Worm (Caenorhabditis elegans): ENCODE measurements around the gene sec-3.

Gene sec-3

ce11 chrX:3070322-3070721 lies 29.3 kb downstream of the sec-3 start, which contains the start of gene ceh-31:
TSS of gene ceh-31 (minus strand) at chrX:3070422.
- TF ChIP-seq tag-97 (GFP tag; IDR thresholded peaks at IDR 0.05) (no peak), cey-2 (tag; optimal IDR thresholded peaks at IDR 0.05; ENCODE audit: borderline replicate concordance, insufficient read depth) (no peak), D1046.2 (GFP tag; IDR thresholded peaks at IDR 0.05) (no peak), spr-1 (tag; optimal IDR thresholded peaks at IDR 0.05) (no peak), madf-9 (GFP tag; conservative IDR thresholded peaks at IDR 0.05) (no peak), Y75B8A.6 (GFP tag; IDR thresholded peaks at IDR 0.05) (no peak)

DNA sequence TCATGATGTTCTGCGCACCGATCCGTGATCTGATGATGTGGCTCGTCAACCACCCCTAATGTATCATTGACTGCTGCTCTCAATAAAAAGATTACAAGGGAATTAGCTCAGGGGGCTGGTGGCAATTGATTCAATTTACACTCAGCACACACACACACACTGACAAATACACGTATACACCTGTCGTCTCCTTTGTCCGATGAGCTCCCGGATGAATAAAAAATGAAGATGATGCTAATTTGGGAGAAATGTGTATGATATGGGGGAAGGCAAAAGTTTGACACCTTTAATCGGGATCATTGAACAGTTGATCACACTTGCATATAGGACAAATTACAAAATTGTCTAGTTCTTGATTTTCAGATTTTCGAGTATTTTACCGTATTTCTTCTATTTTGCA lies 32.6 kb downstream of the sec-3 start:
- TF ChIP-seq unc-62 (GFP tag; optimal IDR thresholded peaks at IDR 0.05 in 1 of 2) (peak in 1 of 2 experiments; percentile 98), unc-62 (tag; optimal IDR thresholded peaks at IDR 0.05) (no peak), ZK546.5 (tag; optimal IDR thresholded peaks at IDR 0.05) (no peak), fos-1 (tag; optimal IDR thresholded peaks at IDR 0.05) (no peak)

DNA sequence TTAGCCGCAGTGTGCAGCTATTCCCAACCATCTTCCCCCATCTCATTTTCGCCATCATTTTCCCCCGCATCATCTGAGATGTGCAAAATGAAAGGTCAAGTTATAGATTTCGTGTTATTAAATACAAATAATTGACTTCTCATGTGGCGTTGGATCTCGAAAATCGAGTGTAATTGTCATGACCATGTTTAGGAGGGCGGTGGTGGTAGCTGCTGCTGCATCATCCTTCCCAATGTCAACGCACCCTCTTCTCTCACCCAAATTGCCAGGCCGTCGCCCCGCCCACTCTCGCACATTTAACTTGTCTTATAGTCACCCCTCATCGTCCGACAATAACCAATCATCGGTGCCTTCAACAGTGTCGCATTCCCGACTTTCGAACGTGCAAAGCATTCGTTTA lies 36.4 kb downstream of the sec-3 start, which contains the start of gene ceh-30:
Gene ceh-30 (plus strand): TSS at position 301 of the 400 bp plus-strand sequence.
- no peak for TF ChIP-seq egl-43 (GFP tag; IDR thresholded peaks at IDR 0.05)
- peak; percentile 29; the same call in 1 of the 2 replicates for TF ChIP-seq set-16 (GFP tag; IDR thresholded peaks at IDR 0.05)

DNA sequence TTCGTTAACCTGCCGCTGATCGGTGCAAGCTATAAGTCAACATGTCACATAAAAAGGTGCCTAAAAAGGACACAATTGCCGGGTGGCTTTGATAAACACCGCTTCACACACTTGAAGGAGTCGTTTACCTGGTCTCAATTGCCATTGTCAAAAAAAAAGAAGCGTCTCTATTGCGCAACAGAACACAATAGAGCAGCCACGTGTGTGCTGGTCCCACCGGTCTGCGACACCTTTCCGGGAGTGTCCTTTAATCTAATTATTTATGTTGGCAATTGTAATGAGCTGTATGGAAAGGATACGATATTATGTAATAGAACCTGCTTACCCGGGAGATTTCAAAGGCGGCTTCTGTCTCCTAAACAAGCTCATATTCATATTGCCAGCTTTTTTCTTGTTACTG lies 38.0 kb downstream of the sec-3 start:
- TF ChIP-seq unc-39 (tag; optimal IDR thresholded peaks at IDR 0.05) (no peak), tag-97 (GFP tag; IDR thresholded peaks at IDR 0.05) (no peak), madf-5 (GFP tag; IDR thresholded peaks at IDR 0.05) (no peak), ztf-11 (tag; optimal IDR thresholded peaks at IDR 0.05) (no peak), snpc-4 (tag; optimal IDR thresholded peaks at IDR 0.05) (no peak), nhr-102 (tag; optimal IDR thresholded peaks at IDR 0.05) (no peak), lin-13 (GFP tag; optimal IDR thresholded peaks at IDR 0.05) (no peak), dmd-8 (GFP tag; IDR thresholded peaks at IDR 0.05) (no peak), mxl-2 (GFP tag; conservative IDR thresholded peaks at IDR 0.05) (no peak), nhr-76 (tag; optimal IDR thresholded peaks at IDR 0.05) (no peak), nhr-237 (tag; optimal IDR thresholded peaks at IDR 0.05) (no peak), daf-12 (tag; optimal IDR thresholded peaks at IDR 0.05) (no peak), nhr-48 (tag; optimal IDR thresholded peaks at IDR 0.05) (no peak), mep-1 (tag; optimal IDR thresholded peaks at IDR 0.05) (no peak), ctbp-1 (GFP tag; IDR thresholded peaks at IDR 0.05) (no peak), F37D6.2 (tag; optimal IDR thresholded peaks at IDR 0.05) (no peak), hlh-11 (tag; optimal IDR thresholded peaks at IDR 0.05) (no peak)

DNA sequence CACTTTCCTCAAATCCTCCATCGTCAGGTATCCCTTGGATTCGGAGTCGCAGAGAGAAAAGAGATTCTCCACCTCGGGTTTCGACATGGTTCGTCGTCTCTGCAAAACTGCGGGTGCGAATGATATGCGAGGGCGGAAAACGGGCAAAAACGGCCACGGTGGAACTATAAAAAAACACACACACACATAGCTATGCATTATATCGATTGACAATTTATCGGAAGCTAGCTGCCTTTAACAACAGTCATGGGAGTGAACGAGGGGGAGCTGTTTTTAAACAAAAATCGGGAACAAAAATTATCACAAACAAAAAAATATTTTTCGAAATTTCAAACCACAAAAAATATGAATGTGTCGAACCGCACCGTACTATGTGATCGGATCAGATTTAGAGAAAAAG lies 40.4 kb downstream of the sec-3 start, which contains the start of gene rsef-1:
Gene rsef-1 (minus strand): TSS at position 101 of the 400 bp plus-strand sequence.
- no peak for TF ChIP-seq F37D6.2 (tag; optimal IDR thresholded peaks at IDR 0.05)

DNA sequence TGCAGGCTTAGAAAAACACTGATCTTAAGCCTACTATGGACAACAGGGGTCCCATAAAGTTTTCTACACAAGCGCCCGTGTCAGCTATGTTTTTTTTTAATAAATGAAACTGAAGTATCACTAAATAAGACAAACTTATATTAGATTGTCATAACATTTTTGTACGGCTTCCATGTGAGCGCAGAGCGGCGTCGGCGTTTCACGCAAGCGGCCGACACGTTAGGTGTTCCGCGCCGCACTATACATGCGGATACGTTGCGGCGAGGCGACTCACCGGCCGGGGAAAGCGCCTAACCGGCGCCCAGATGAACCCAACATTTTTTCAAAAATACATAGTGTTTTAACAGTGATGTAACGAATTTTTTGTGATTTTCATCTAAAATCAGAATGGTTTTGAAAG lies 42.0 kb downstream of the sec-3 start:
- 0 out of 2 replicates have a peak, but pooled peaks have one; percentile 25 for TF ChIP-seq snpc-1.2 (GFP tag; IDR thresholded peaks at IDR 0.05)
- TF ChIP-seq sdz-12 (GFP tag; optimal IDR thresholded peaks at IDR 0.05): no peak
- no peak for TF ChIP-seq ceh-82 (tag; optimal IDR thresholded peaks at IDR 0.05)
- peak; percentile 46; the same call in 1 of the 2 replicates for TF ChIP-seq set-16 (GFP tag; IDR thresholded peaks at IDR 0.05)
- TF ChIP-seq saeg-2 (GFP tag; IDR thresholded peaks at IDR 0.05): no peak
- TF ChIP-seq F49E8.2 (tag; optimal IDR thresholded peaks at IDR 0.05; ENCODE audit: borderline replicate concordance): no peak
- TF ChIP-seq mxl-2 (GFP tag; conservative IDR thresholded peaks at IDR 0.05): no peak

All from whole organism, L4 larva.